Fruit fly (Drosophila melanogaster): ENCODE data around the gene Tmtc1.

Tmtc1 gene

DNA sequence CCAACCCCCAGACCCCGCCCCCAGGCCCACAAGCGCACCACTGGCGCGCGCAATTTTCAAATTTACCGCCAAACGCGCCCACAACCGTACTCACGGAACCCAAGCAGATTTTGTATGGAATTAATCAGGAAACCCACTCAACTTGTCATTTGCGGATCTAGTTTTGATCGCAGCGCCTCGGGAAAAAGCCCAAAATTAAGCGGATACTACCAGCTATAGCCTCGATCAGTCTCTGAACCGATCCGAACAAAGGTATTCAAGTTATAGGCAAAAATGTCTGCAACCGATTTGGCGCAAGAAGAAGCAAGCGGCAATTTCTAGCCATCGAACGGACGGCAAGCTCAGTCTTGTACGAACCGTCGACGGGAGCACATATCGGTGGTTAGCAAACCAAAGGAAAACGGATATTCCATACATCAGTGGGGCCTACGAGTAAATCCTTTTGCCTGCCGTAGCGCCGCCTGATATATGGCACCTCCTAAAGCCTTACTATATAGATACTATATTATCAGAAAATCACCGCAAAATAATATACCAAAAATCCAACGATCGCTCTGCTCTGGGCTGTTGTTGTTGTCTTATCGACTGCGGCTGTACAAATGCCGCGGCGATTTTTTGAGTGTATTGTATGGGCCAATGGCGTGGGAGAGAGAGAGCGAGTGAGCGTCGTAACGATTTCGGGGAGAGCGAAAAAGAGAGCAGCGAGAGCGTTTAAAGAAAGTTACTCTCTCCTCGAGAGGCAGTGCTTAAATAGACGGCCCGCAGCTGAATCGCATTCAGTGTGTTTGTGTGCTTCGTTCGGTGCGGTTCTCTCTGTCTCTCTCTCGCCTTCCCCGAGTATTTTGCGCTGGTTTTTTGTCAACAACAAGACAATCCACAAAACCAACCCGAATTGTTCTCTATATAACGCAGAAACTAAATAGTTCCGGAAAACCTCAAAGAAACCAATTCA is 75.2 kb downstream of the Tmtc1 start, which contains the start of gene Pgk (continued):
- TF ChIP-seq CG30431 (GFP tag; optimal IDR thresholded peaks at IDR 0.05) (no peak), CG12104 (GFP tag; optimal IDR thresholded peaks at IDR 0.05) (no peak), zf30C (GFP tag; optimal IDR thresholded peaks at IDR 0.05) (peak; percentile 100), sim (GFP tag; IDR thresholded peaks at IDR 0.05) (no peak), CG15601 (tag; optimal IDR thresholded peaks at IDR 0.05) (peak; percentile 23), CG4707 (GFP tag; optimal IDR thresholded peaks at IDR 0.05) (no peak), CG14014 (GFP tag; IDR thresholded peaks at IDR 0.05) (no peak), NC2α (GFP tag; optimal IDR thresholded peaks at IDR 0.05) (peak; percentile 78), CG17612 (GFP tag; IDR thresholded peaks at IDR 0.05) (no peak), Hsf (GFP tag; optimal IDR thresholded peaks at IDR 0.05) (peak; percentile 23), CG34422 (GFP tag; IDR thresholded peaks at IDR 0.05) (no peak), Atf3 (GFP tag; optimal IDR thresholded peaks at IDR 0.05) (no peak), dm (GFP tag; optimal IDR thresholded peaks at IDR 0.05) (no peak), GATAe (GFP tag; conservative IDR thresholded peaks at IDR 0.05) (no peak), CG10321 (GFP tag; IDR thresholded peaks at IDR 0.05) (no peak), dimm (GFP tag; IDR thresholded peaks at IDR 0.05) (no peak), odd (GFP tag; optimal IDR thresholded peaks at IDR 0.05) (peak; percentile 65), CG11723 (GFP tag; optimal IDR thresholded peaks at IDR 0.05) (peak; percentile 54), CG2875 (GFP tag; optimal IDR thresholded peaks at IDR 0.05) (peak; percentile 36), CG6854 (GFP tag; optimal IDR thresholded peaks at IDR 0.05) (peak; percentile 80), slou (GFP tag; optimal IDR thresholded peaks at IDR 0.05) (peak; percentile 10), Hmx (GFP tag; optimal IDR thresholded peaks at IDR 0.05) (no peak), tgo (GFP tag; IDR thresholded peaks at IDR 0.05) (no peak), CG7357 (GFP tag; IDR thresholded peaks at IDR 0.05) (no peak), CG1602 (GFP tag; optimal IDR thresholded peaks at IDR 0.05) (no peak), stwl (tag; optimal IDR thresholded peaks at IDR 0.05) (no peak), chif (GFP tag; optimal IDR thresholded peaks at IDR 0.05) (peak in 1 of 2 experiments; percentile 8), scrt (GFP tag; optimal IDR thresholded peaks at IDR 0.05) (peak; percentile 61), chn (GFP tag; optimal IDR thresholded peaks at IDR 0.05) (no peak), CG18764 (GFP tag; optimal IDR thresholded peaks at IDR 0.05) (no peak), D19A (tag; optimal IDR thresholded peaks at IDR 0.05) (peak; percentile 32), bab2 (GFP tag; optimal IDR thresholded peaks at IDR 0.05) (no peak), CG15514 (GFP tag; optimal IDR thresholded peaks at IDR 0.05) (peak; percentile 20), fu2 (GFP tag; optimal IDR thresholded peaks at IDR 0.05) (no peak), CG13624 (GFP tag; optimal IDR thresholded peaks at IDR 0.05) (no peak), CG17912 (GFP tag; optimal IDR thresholded peaks at IDR 0.05) (no peak), CG7745 (tag; optimal IDR thresholded peaks at IDR 0.05) (no peak), CG9876 (GFP tag; optimal IDR thresholded peaks at IDR 0.05) (peak; percentile 31), Oaz (GFP tag; IDR thresholded peaks at IDR 0.05) (no peak), Poxn (GFP tag; IDR thresholded peaks at IDR 0.05) (no peak), pum (GFP tag; optimal IDR thresholded peaks at IDR 0.05) (no peak), CoRest (tag; optimal IDR thresholded peaks at IDR 0.05) (peak; percentile 31), CG2199 (GFP tag; IDR thresholded peaks at IDR 0.05) (no peak), crp (GFP tag; optimal IDR thresholded peaks at IDR 0.05) (no peak), p53 (GFP tag; optimal IDR thresholded peaks at IDR 0.05) (peak; percentile 98), CG18262 (tag; optimal IDR thresholded peaks at IDR 0.05) (peak; percentile 36), jumu (GFP tag; optimal IDR thresholded peaks at IDR 0.05) (peak; percentile 80), unpg (GFP tag; optimal IDR thresholded peaks at IDR 0.05) (peak; percentile 51), grn (GFP tag; optimal IDR thresholded peaks at IDR 0.05) (peak; percentile 5), ttk (GFP tag; IDR thresholded peaks at IDR 0.05) (no peak)
